Fruit fly (Drosophila melanogaster) ovary, adult (tissue): ENCODE measurements around the gene CG14377.
A peak's percentile ranks its signal among the peaks of the same experiment; 100 is the strongest.

Experiments used
- CG17801 ChIP-seq: fragments of 200-800 bp; optimal IDR thresholded peaks from 2 replicates; lab custom pipeline; 2019; ENCODE audit warnings: missing biosample characterization, mild to moderate bottlenecking, missing genetic modification characterization, moderate library complexity; ENCODE audit not compliant: partially characterized antibody

CG14377 gene

dm6 chr3R:13397535-13397934 lies at the start of gene CG14377:
Gene CG14377 (plus strand): TSS chr3R:13397835.
- no peak for TF ChIP-seq CG17801 (GFP tag; lab: Kevin White, UChicago)

dm6 chr3R:13353373-13353772 lies 44.3 kb upstream of the CG14377 start, which contains the start of gene mthl12:
Gene mthl12 (plus strand): TSS chr3R:13353673.
- no peak for TF ChIP-seq CG17801 (GFP tag; lab: Kevin White, UChicago)

- TF ChIP-seq CG17801 (GFP tag; lab: Kevin White, UChicago): no peak
Observed at dm6 chr3R:13356960-13357359, 40.7 kb upstream of the CG14377 start.

- no peak for TF ChIP-seq CG17801 (GFP tag; lab: Kevin White, UChicago)
Observed at dm6 chr3R:13360108-13360507, 37.5 kb upstream of the CG14377 start.

dm6 chr3R:13363347-13363994 lies 34.2 kb upstream of the CG14377 start:
- no peak for TF ChIP-seq CG17801 (GFP tag; lab: Kevin White, UChicago)

- peak; percentile 95 for TF ChIP-seq CG17801 (GFP tag; lab: Kevin White, UChicago)
Observed at dm6 chr3R:13364175-13365174, 33.2 kb upstream of the CG14377 start, which contains the start of gene Dic1. Gene Dic1 (plus strand): TSS chr3R:13364938.

- TF ChIP-seq CG17801 (GFP tag; lab: Kevin White, UChicago): no peak
Observed at dm6 chr3R:13365665-13366414, 31.8 kb upstream of the CG14377 start.

- TF ChIP-seq CG17801 (GFP tag; lab: Kevin White, UChicago): peak; percentile 36
Observed at dm6 chr3R:13366561-13367518, 30.8 kb upstream of the CG14377 start, which contains the start of gene Elp6. Gene Elp6 (minus strand): TSS chr3R:13366910.

- no peak for TF ChIP-seq CG17801 (GFP tag; lab: Kevin White, UChicago)
Observed at dm6 chr3R:13369348-13369747, 28.3 kb upstream of the CG14377 start, which contains the start of gene CheA87a. Gene CheA87a (plus strand): TSS chr3R:13369648.

dm6 chr3R:13371840-13372680 lies 25.6 kb upstream of the CG14377 start, which contains the start of the genes Lip3 and CG34309:
Gene Lip3 (minus strand): TSS chr3R:13371904.
Gene CG34309 (plus strand): TSS chr3R:13372630.
- TF ChIP-seq CG17801 (GFP tag; lab: Kevin White, UChicago): no peak

dm6 chr3R:13374913-13375312 lies 22.7 kb upstream of the CG14377 start:
- TF ChIP-seq CG17801 (GFP tag; lab: Kevin White, UChicago): no peak

- no peak for TF ChIP-seq CG17801 (GFP tag; lab: Kevin White, UChicago)
Observed at dm6 chr3R:13379675-13380074, 18.0 kb upstream of the CG14377 start, which contains the start of the genes CG9813 and CG8870. Gene CG9813 (minus strand): TSS chr3R:13379775. Gene CG8870 (plus strand): TSS chr3R:13379842.
